Fruit fly (Drosophila melanogaster) whole organism, embryonic: ENCODE results near the gene CG9733.

Experiments
- CG17359 ChIP-seq: fragments of 200-800 bp; sonication (Bioruptor generic); optimal IDR thresholded peaks from 3 replicates; lab custom pipeline; 2018; ENCODE audit warnings: missing biosample characterization, mild to moderate bottlenecking, missing genetic modification characterization, moderate library complexity
- CG32772 ChIP-seq: fragments of 200-800 bp; sonication (Bioruptor generic); IDR thresholded peaks from 2 replicates; pipeline ENCODE4 v1.3.6; 2022; ENCODE audit warnings: missing biosample characterization, missing genetic modification characterization
- CG8478 ChIP-seq: fragments of >200 bp; optimal IDR thresholded peaks from 2 replicates; lab custom pipeline; 2018
- Hmr ChIP-seq: fragments of 200-800 bp; sonication (Bioruptor generic); optimal IDR thresholded peaks from 3 replicates; lab custom pipeline; 2017; ENCODE audit warnings: mild to moderate bottlenecking, missing biosample characterization, missing genetic modification reagents, missing genetic modification characterization
- Med ChIP-seq: fragments of 200-800 bp; sonication (Bioruptor generic); peaks from one replicate; lab custom pipeline; 2016; ENCODE audit warnings: missing biosample characterization, missing genetic modification characterization, mild to moderate bottlenecking, inconsistent platforms, moderate library complexity
- ato ChIP-seq: fragments of 200-800 bp; sonication (Bioruptor generic); IDR thresholded peaks from 2 replicates; pipeline ENCODE4 v1.3.6; 2022; ENCODE audit warnings: missing biosample characterization, missing genetic modification characterization; ENCODE audit not compliant: partially characterized antibody
- tna ChIP-seq: fragments of 200-800 bp; sonication (Bioruptor generic); IDR thresholded peaks from 2 replicates; pipeline ENCODE4 v1.3.6; 2022; ENCODE audit warnings: missing biosample characterization, missing genetic modification characterization; ENCODE audit not compliant: partially characterized antibody

- no peak for TF ChIP-seq CG8478
- no peak for TF ChIP-seq CG32772 (GFP tag; lab: Robert Waterston, UW)
- TF ChIP-seq tna (GFP tag; lab: Robert Waterston, UW), result no peak
- no peak for TF ChIP-seq Med (GFP tag; lab: Kevin White, UChicago)
- no peak for TF ChIP-seq CG17359 (tag; lab: Kevin White, UChicago)
- TF ChIP-seq ato (GFP tag; lab: Robert Waterston, UW), result no peak
- no peak for TF ChIP-seq Hmr (GFP tag; lab: Kevin White, UChicago)
Measured at dm6 chr3R:30288362-30289055, 42.0 kb upstream of the CG9733 start.
